Worm (Caenorhabditis elegans) whole organism, L1 larva: Measurements from ENCODE around the gene syx-2.

Source experiments
- dpl-1 ChIP-seq, 3 experiments: fragments of 150-350 bp in 2 of 3; sonication (generic microtip) in 1 of 3; optimal IDR thresholded peaks; 2 replicates each; lab custom pipeline; 2014 to 2017; ENCODE audit warnings: missing biosample characterization in 3 of 3, missing genetic modification characterization in 3 of 3, missing genetic modification reagents in 3 of 3
- efl-1 ChIP-seq, 4 experiments: fragments of 150-350 bp; optimal IDR thresholded peaks in 3 of 4; peaks in 1 of 4; 1 replicate in 1 of 4; 2 replicates in 3 of 4; lab custom pipeline; 2014; ENCODE audit warnings: missing biosample characterization in 2 of 4, missing genetic modification characterization in 2 of 4, missing genetic modification reagents in 2 of 4
- fkh-4 ChIP-seq: sonication (generic microtip); optimal IDR thresholded peaks from 2 replicates; lab custom pipeline; 2016; ENCODE audit warnings: missing compliant biosample characterization, missing genetic modification characterization, borderline replicate concordance
- jun-1 ChIP-seq: fragments of 150-350 bp; optimal IDR thresholded peaks from 2 replicates; lab custom pipeline; 2014; ENCODE audit warnings: missing biosample characterization, missing genetic modification reagents, missing genetic modification characterization
- lin-39 ChIP-seq: fragments of 150-350 bp; optimal IDR thresholded peaks from 2 replicates; lab custom pipeline; 2014; ENCODE audit warnings: missing biosample characterization, missing genetic modification reagents, missing genetic modification characterization
- nhr-11 ChIP-seq: fragments of 150-350 bp; optimal IDR thresholded peaks from 2 replicates; lab custom pipeline; 2014; ENCODE audit warnings: missing biosample characterization, missing genetic modification characterization
- nhr-20 ChIP-seq: sonication (generic microtip); optimal IDR thresholded peaks from 2 replicates; lab custom pipeline; 2016; ENCODE audit warnings: mild to moderate bottlenecking, missing genetic modification characterization, missing compliant biosample characterization
- skn-1 ChIP-seq: fragments of 150-350 bp; optimal IDR thresholded peaks from 2 replicates; lab custom pipeline; 2014; ENCODE audit warnings: missing biosample characterization, missing genetic modification characterization
- snpc-4 ChIP-seq: fragments of 150-350 bp; optimal IDR thresholded peaks from 2 replicates; lab custom pipeline; 2014; ENCODE audit warnings: missing biosample characterization, missing genetic modification characterization
- swsn-7 ChIP-seq: sonication (generic microtip); optimal IDR thresholded peaks from 2 replicates; lab custom pipeline; 2016; ENCODE audit warnings: missing genetic modification characterization, missing compliant biosample characterization

DNA sequence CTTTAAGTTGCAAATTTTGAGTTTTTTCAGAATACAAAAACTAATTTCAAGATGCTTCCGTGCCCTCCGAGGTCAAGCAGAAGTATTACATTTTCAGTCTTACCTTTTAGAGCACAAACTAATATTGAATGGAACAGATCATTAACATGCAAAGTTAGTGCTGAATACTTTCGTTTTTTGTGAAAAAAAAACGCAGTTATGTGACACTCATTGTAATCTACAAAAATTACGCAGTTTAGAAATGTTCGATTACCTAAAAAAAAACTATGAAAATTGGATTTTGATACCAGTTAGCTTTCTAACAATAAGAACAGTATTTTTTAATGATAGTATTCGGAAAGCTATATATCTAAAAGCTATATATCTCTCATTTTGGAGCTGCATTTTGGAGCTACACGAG is 18.1 kb upstream of the syx-2 start:
- no peak for TF ChIP-seq snpc-4
- no peak for TF ChIP-seq nhr-11
- no peak for TF ChIP-seq swsn-7 (tag; lab: Kevin White, UChicago)
- no peak for TF ChIP-seq dpl-1 (GFP tag; optimal IDR thresholded peaks at IDR 0.05; lab: Kevin White, UChicago)
- TF ChIP-seq lin-39 (tag; lab: Kevin White, UChicago), result no peak
- no peak for TF ChIP-seq jun-1 (tag; lab: Kevin White, UChicago)
- no peak for TF ChIP-seq efl-1 (optimal IDR thresholded peaks at IDR 0.05; lab: Kevin White, UChicago)
- no peak for TF ChIP-seq efl-1 (GFP tag; optimal IDR thresholded peaks at IDR 0.05 in 1 of 2; lab: Kevin White, UChicago)
- no peak for TF ChIP-seq skn-1 (tag; lab: Kevin White, UChicago)
- TF ChIP-seq fkh-4 (tag; lab: Kevin White, UChicago), result no peak
- no peak for TF ChIP-seq nhr-20 (tag; lab: Kevin White, UChicago)
